Worm (Caenorhabditis elegans) whole organism, early embryonic: Measurements from ENCODE around the gene vps-2.

Experiments
- B0310.2 ChIP-seq: sonication (generic microtip); optimal IDR thresholded peaks from 2 replicates; lab custom pipeline; 2016; ENCODE audit warnings: mild to moderate bottlenecking, missing genetic modification characterization, missing compliant biosample characterization
- F13C5.2 ChIP-seq: sonication (generic microtip); optimal IDR thresholded peaks from 2 replicates; lab custom pipeline; 2017; ENCODE audit warnings: mild to moderate bottlenecking, missing genetic modification characterization, inconsistent platforms, missing compliant biosample characterization
- aly-1 ChIP-seq: sonication (generic microtip); optimal IDR thresholded peaks from 2 replicates; lab custom pipeline; 2016; ENCODE audit warnings: missing genetic modification characterization, missing compliant biosample characterization
- ama-1 ChIP-seq: fragments of 150-350 bp; optimal IDR thresholded peaks from 2 replicates; lab custom pipeline; 2014
- ceh-13 ChIP-seq: fragments of 200-800 bp; sonication (Bioruptor generic); optimal IDR thresholded peaks from 2 replicates; lab custom pipeline; 2018; ENCODE audit warnings: mild to moderate bottlenecking, missing genetic modification characterization, missing compliant biosample characterization
- ets-7 ChIP-seq: sonication (generic microtip); optimal IDR thresholded peaks from 2 replicates; lab custom pipeline; 2016; ENCODE audit warnings: missing genotype, missing genetic modification characterization, missing compliant biosample characterization
- hmbx-1 ChIP-seq: sonication (generic microtip); optimal IDR thresholded peaks from 2 replicates; lab custom pipeline; 2016; ENCODE audit warnings: mild to moderate bottlenecking, missing genetic modification characterization, missing compliant biosample characterization

- TF ChIP-seq B0310.2 (tag; lab: Kevin White, UChicago) (no peak), ama-1 (lab: Kevin White, UChicago) (no peak), aly-1 (tag; lab: Kevin White, UChicago) (no peak), ets-7 (tag; lab: Kevin White, UChicago) (no peak), ceh-13 (GFP tag; lab: Kevin White, UChicago) (no peak), hmbx-1 (tag; lab: Kevin White, UChicago) (no peak), F13C5.2 (tag; lab: Kevin White, UChicago) (no peak)
These were observed 28.7 kb downstream of the vps-2 start for ce11 chrII:12739306-12739705.
